Worm (Caenorhabditis elegans): Measurements from ENCODE around the gene ZC317.2.

- no peak for TF ChIP-seq him-1 (tag; optimal IDR thresholded peaks at IDR 0.05)
- no peak for TF ChIP-seq W03F9.2 (tag; optimal IDR thresholded peaks at IDR 0.05)
- no peak for TF ChIP-seq dao-5 (tag; optimal IDR thresholded peaks at IDR 0.05)
Measured at ce11 chrV:5487180-5487579, 27.3 kb downstream of the ZC317.2 start.

Data from whole organism, L4/young adult.